Fruit fly (Drosophila melanogaster) whole organism, embryonic: Measurements from ENCODE around the gene eIF4A.

Experiments
- C15 ChIP-seq: fragments of 200-800 bp; sonication (Bioruptor generic); IDR thresholded peaks from 3 replicates; pipeline ENCODE4 v1.3.6; 2022; ENCODE audit warnings: missing biosample characterization, missing genetic modification characterization
- CG10209 ChIP-seq: fragments of 200-800 bp; sonication (Bioruptor generic); optimal IDR thresholded peaks from 3 replicates; lab custom pipeline; 2017; ENCODE audit warnings: missing biosample characterization, mild to moderate bottlenecking, missing genetic modification characterization, missing genetic modification reagents
- CG11247 ChIP-seq: fragments of 200-800 bp; sonication (Bioruptor generic); IDR thresholded peaks from 2 replicates; pipeline ENCODE4 v1.3.6; 2022; ENCODE audit warnings: missing biosample characterization, missing genetic modification characterization
- CG12299 ChIP-seq: fragments of 200-800 bp; sonication (Bioruptor generic); optimal IDR thresholded peaks from 2 replicates; lab custom pipeline; 2018; ENCODE audit warnings: missing biosample characterization, mild to moderate bottlenecking, missing genetic modification characterization
- CG1233 ChIP-seq: fragments of 200-800 bp; sonication (Bioruptor generic); optimal IDR thresholded peaks from 4 replicates; lab custom pipeline; 2018; ENCODE audit warnings: missing biosample characterization, mild to moderate bottlenecking, missing genetic modification characterization
- CG12659 ChIP-seq: fragments of 200-800 bp; sonication (Bioruptor generic); optimal IDR thresholded peaks from 3 replicates; lab custom pipeline; 2017; ENCODE audit warnings: mild to moderate bottlenecking, missing biosample characterization, missing genetic modification reagents, missing genetic modification characterization
- CG13424 ChIP-seq: fragments of 200-800 bp; sonication (Bioruptor generic); optimal IDR thresholded peaks from 2 replicates; lab custom pipeline; 2019; ENCODE audit warnings: missing biosample characterization, mild to moderate bottlenecking, missing genetic modification characterization, moderate library complexity
- CG13775 ChIP-seq: fragments of 200-800 bp; sonication (Bioruptor generic); optimal IDR thresholded peaks from 3 replicates; lab custom pipeline; 2017; ENCODE audit warnings: missing biosample characterization, mild to moderate bottlenecking, missing genetic modification characterization
- CG14050 ChIP-seq: fragments of 200-800 bp; sonication (Bioruptor generic); IDR thresholded peaks from 3 replicates; pipeline ENCODE4 v1.3.6; 2022; ENCODE audit warnings: missing biosample characterization, missing genetic modification characterization
- CG14441 ChIP-seq: fragments of 200-800 bp; sonication (Bioruptor generic); IDR thresholded peaks from 2 replicates; pipeline ENCODE4 v1.3.6; 2022; ENCODE audit warnings: missing biosample characterization, missing genetic modification characterization
- CG14965 ChIP-seq: fragments of 200-800 bp; sonication (Bioruptor generic); optimal IDR thresholded peaks from 2 replicates; lab custom pipeline; 2016; ENCODE audit warnings: missing biosample characterization, missing genetic modification characterization, borderline replicate concordance
- CG15073 ChIP-seq: fragments of 200-800 bp; sonication (Bioruptor generic); optimal IDR thresholded peaks from 2 replicates; lab custom pipeline; 2016; ENCODE audit warnings: missing biosample characterization, missing genetic modification characterization
- CG16779 ChIP-seq: fragments of 200-800 bp; sonication (Bioruptor generic); IDR thresholded peaks from 2 replicates; pipeline ENCODE4 v1.3.6; 2022; ENCODE audit warnings: missing biosample characterization, missing genetic modification characterization
- CG16815 ChIP-seq: fragments of 200-800 bp; sonication (Bioruptor generic); optimal IDR thresholded peaks from 3 replicates; lab custom pipeline; 2017; ENCODE audit warnings: missing biosample characterization, mild to moderate bottlenecking, missing genetic modification characterization
- CG17802 ChIP-seq: fragments of 200-800 bp; sonication (Bioruptor generic); optimal IDR thresholded peaks from 2 replicates; lab custom pipeline; 2018; ENCODE audit warnings: missing biosample characterization, mild to moderate bottlenecking, missing genetic modification characterization, moderate library complexity
- CG18619 ChIP-seq: fragments of 200-800 bp; sonication (Bioruptor generic); optimal IDR thresholded peaks from 3 replicates; lab custom pipeline; 2017; ENCODE audit warnings: missing biosample characterization, mild to moderate bottlenecking, missing genetic modification characterization
- CG2120 ChIP-seq: fragments of 200-800 bp; sonication (Bioruptor generic); optimal IDR thresholded peaks from 3 replicates; lab custom pipeline; 2016; ENCODE audit warnings: missing biosample characterization, missing genetic modification characterization
- CG4404 ChIP-seq: fragments of 200-800 bp; sonication (Bioruptor generic); IDR thresholded peaks from 2 replicates; pipeline ENCODE4 v1.3.6; 2022; ENCODE audit warnings: missing biosample characterization, missing genetic modification characterization
- CG4617 ChIP-seq: fragments of 200-800 bp; sonication (Bioruptor generic); optimal IDR thresholded peaks from 3 replicates; lab custom pipeline; 2016; ENCODE audit warnings: missing biosample characterization, missing genetic modification characterization, borderline replicate concordance
- CG6791 ChIP-seq: fragments of 200-800 bp; sonication (Bioruptor generic); IDR thresholded peaks from 3 replicates; pipeline ENCODE4 v1.3.6; 2022; ENCODE audit warnings: missing biosample characterization, missing genetic modification characterization; ENCODE audit not compliant: partially characterized antibody
- CG7271 ChIP-seq: fragments of 200-800 bp; sonication (Bioruptor generic); optimal IDR thresholded peaks from 2 replicates; lab custom pipeline; 2018; ENCODE audit warnings: missing biosample characterization, mild to moderate bottlenecking, missing genetic modification characterization, moderate library complexity
- CG7786 ChIP-seq: fragments of 200-800 bp; sonication (Bioruptor generic); optimal IDR thresholded peaks from 2 replicates; lab custom pipeline; 2016; ENCODE audit warnings: missing biosample characterization, missing genetic modification characterization
- CG8944 ChIP-seq: fragments of 200-800 bp; sonication (Bioruptor generic); optimal IDR thresholded peaks from 3 replicates; lab custom pipeline; 2016; ENCODE audit warnings: missing biosample characterization, missing genetic modification characterization
- CG9437 ChIP-seq: fragments of 200-800 bp; sonication (Bioruptor generic); optimal IDR thresholded peaks from 2 replicates; lab custom pipeline; 2018; ENCODE audit warnings: missing biosample characterization, mild to moderate bottlenecking, missing genetic modification characterization
- CkIIα-i1 ChIP-seq: fragments of 200-800 bp; sonication (Bioruptor generic); IDR thresholded peaks from 2 replicates; pipeline ENCODE4 v1.3.6; 2022; ENCODE audit warnings: missing biosample characterization, missing genetic modification characterization
- Fer1 ChIP-seq: fragments of 200-800 bp; sonication (Bioruptor generic); optimal IDR thresholded peaks from 2 replicates; lab custom pipeline; 2017; ENCODE audit warnings: missing biosample characterization, mild to moderate bottlenecking, missing genetic modification characterization
- Lpt ChIP-seq: fragments of >200 bp; optimal IDR thresholded peaks from 2 replicates; lab custom pipeline; 2018; ENCODE audit warnings: missing biosample characterization, missing genetic modification characterization
- MBD-R2 ChIP-seq: fragments of 200-800 bp; sonication (Bioruptor generic); IDR thresholded peaks from 2 replicates; pipeline ENCODE4 v1.3.6; 2022; ENCODE audit warnings: missing biosample characterization, missing genetic modification characterization
- MESR4 ChIP-seq: fragments of 200-800 bp; sonication (Bioruptor generic); optimal IDR thresholded peaks from 2 replicates; lab custom pipeline; 2018; ENCODE audit warnings: missing biosample characterization, mild to moderate bottlenecking, missing genetic modification characterization, moderate library complexity
- Myb ChIP-seq: fragments of 200-800 bp; sonication (Bioruptor generic); optimal IDR thresholded peaks from 2 replicates; lab custom pipeline; 2016; ENCODE audit warnings: missing biosample characterization, missing genetic modification characterization
- Spps ChIP-seq: fragments of 200-800 bp; sonication (Bioruptor generic); optimal IDR thresholded peaks from 2 replicates; lab custom pipeline; 2018; ENCODE audit warnings: missing biosample characterization, mild to moderate bottlenecking, missing genetic modification characterization
- Sry-δ ChIP-seq: fragments of 200-800 bp; sonication (Bioruptor generic); optimal IDR thresholded peaks from 2 replicates; lab custom pipeline; 2016; ENCODE audit warnings: missing biosample characterization, missing genetic modification characterization
- Stat92E ChIP-seq, 3 experiments: fragments of >200 bp in 2 of 3; fragments of 200-800 bp in 1 of 3; sonication (Bioruptor generic) in 1 of 3; optimal IDR thresholded peaks; 2 replicates each; lab custom pipeline; 2017 to 2019; ENCODE audit warnings: missing biosample characterization in 3 of 3, missing genetic modification characterization in 3 of 3, mild to moderate bottlenecking in 1 of 3, moderate library complexity in 1 of 3
- chm ChIP-seq: fragments of 200-800 bp; sonication (Bioruptor generic); IDR thresholded peaks from 2 replicates; pipeline ENCODE4 v1.3.6; 2022; ENCODE audit warnings: missing biosample characterization, missing genetic modification characterization
- ewg ChIP-seq: fragments of 200-800 bp; sonication (Bioruptor generic); optimal IDR thresholded peaks from 3 replicates; lab custom pipeline; 2017; ENCODE audit warnings: mild to moderate bottlenecking, missing biosample characterization, missing genetic modification reagents, missing genetic modification characterization
- gsb ChIP-seq: fragments of 200-800 bp; sonication (Bioruptor generic); IDR thresholded peaks from 2 replicates; pipeline ENCODE4 v1.3.6; 2022; ENCODE audit warnings: missing biosample characterization, missing genetic modification characterization
- hbn ChIP-seq: fragments of 200-800 bp; sonication (Bioruptor generic); IDR thresholded peaks from 2 replicates; pipeline ENCODE4 v1.3.6; 2022; ENCODE audit warnings: missing biosample characterization, missing genetic modification characterization; ENCODE audit not compliant: partially characterized antibody
- inv ChIP-seq: fragments of 200-800 bp; sonication (Bioruptor generic); IDR thresholded peaks from 2 replicates; pipeline ENCODE4 v1.3.6; 2022; ENCODE audit warnings: missing biosample characterization, missing genetic modification characterization; ENCODE audit not compliant: partially characterized antibody
- mld ChIP-seq: fragments of 200-800 bp; sonication (Bioruptor generic); IDR thresholded peaks from 3 replicates; pipeline ENCODE4 v1.3.6; 2022; ENCODE audit warnings: missing biosample characterization, missing genetic modification characterization; ENCODE audit not compliant: partially characterized antibody
- otp ChIP-seq: fragments of 200-800 bp; sonication (Bioruptor generic); IDR thresholded peaks from 3 replicates; pipeline ENCODE4, ENCODE4 v1.3.6; 2022; ENCODE audit warnings: missing biosample characterization, missing genetic modification characterization
- pan ChIP-seq, 4 experiments: fragments of >200 bp in 3 of 4; fragments of 200-800 bp in 1 of 4; sonication (Bioruptor generic) in 1 of 4; optimal IDR thresholded peaks in 3 of 4; IDR thresholded peaks in 1 of 4; 2 replicates each; pipeline versions ENCODE4 v1.3.6 to Lab custom; 2017 to 2022; ENCODE audit warnings: missing biosample characterization in 2 of 4, missing genetic modification characterization in 2 of 4, mixed read lengths in 1 of 4
- repo ChIP-seq: fragments of 200-800 bp; sonication (Bioruptor generic); optimal IDR thresholded peaks from 2 replicates; lab custom pipeline; 2016; ENCODE audit warnings: missing biosample characterization, missing genetic modification characterization
- sd ChIP-seq: fragments of 200-800 bp; sonication (Bioruptor generic); optimal IDR thresholded peaks from 3 replicates; lab custom pipeline; 2018; ENCODE audit warnings: missing biosample characterization, mild to moderate bottlenecking, missing genetic modification characterization, moderate library complexity
- sisA ChIP-seq: fragments of 200-800 bp; sonication (Bioruptor generic); IDR thresholded peaks from 2 replicates; pipeline ENCODE4 v1.3.6; 2022; ENCODE audit warnings: missing biosample characterization, missing genetic modification characterization
- stwl ChIP-seq: fragments of 200-800 bp; sonication (Bioruptor generic); optimal IDR thresholded peaks from 3 replicates; lab custom pipeline; 2018; ENCODE audit warnings: missing biosample characterization, mild to moderate bottlenecking, missing genetic modification characterization, moderate library complexity
- tx ChIP-seq: fragments of 200-800 bp; sonication (Bioruptor generic); optimal IDR thresholded peaks from 2 replicates; lab custom pipeline; 2016; ENCODE audit warnings: missing biosample characterization, missing genetic modification characterization
- wdn ChIP-seq: fragments of 200-800 bp; sonication (Bioruptor generic); IDR thresholded peaks from 2 replicates; pipeline ENCODE4 v1.3.6; 2022; ENCODE audit warnings: missing biosample characterization, missing genetic modification characterization
- zf30C ChIP-seq: fragments of 200-800 bp; sonication (Bioruptor generic); optimal IDR thresholded peaks from 3 replicates; lab custom pipeline; 2018; ENCODE audit warnings: missing biosample characterization, mild to moderate bottlenecking, missing genetic modification characterization

Gene eIF4A

dm6 chr2L:5948775-5949526 lies 32.6 kb upstream of the eIF4A start, which contains the start of gene CG9044 (continued):
- peak; percentile 69 for TF ChIP-seq CG13775 (GFP tag; lab: Kevin White, UChicago)
- peak; percentile 89 for TF ChIP-seq mld (GFP tag; lab: Robert Waterston, UW)
- no peak for TF ChIP-seq CkIIα-i1 (GFP tag; lab: Robert Waterston, UW)
- no peak for TF ChIP-seq CG16779 (GFP tag; lab: Robert Waterston, UW)
- no peak for TF ChIP-seq chm
- no peak for TF ChIP-seq Lpt (GFP tag; lab: Kevin White, UChicago)
- no peak for TF ChIP-seq Fer1 (GFP tag; lab: Kevin White, UChicago)
- no peak for TF ChIP-seq otp (GFP tag; lab: Robert Waterston, UW)
- TF ChIP-seq Myb (GFP tag; lab: Kevin White, UChicago) = peak; percentile 59
- peak; percentile 91 for TF ChIP-seq inv
- TF ChIP-seq Sry-δ (GFP tag; lab: Kevin White, UChicago) = peak; percentile 96
- no peak for TF ChIP-seq sd (tag; lab: Kevin White, UChicago)
- TF ChIP-seq C15 (GFP tag; lab: Robert Waterston, UW) = no peak
- TF ChIP-seq CG11247 (GFP tag; lab: Robert Waterston, UW) = 0 out of 2 replicates have a peak, but pooled peaks have one; percentile 43
- peak; percentile 61 for TF ChIP-seq CG8944 (GFP tag; lab: Kevin White, UChicago)
- no peak for TF ChIP-seq Spps
- TF ChIP-seq CG2120 (GFP tag; lab: Kevin White, UChicago) = peak; percentile 83
- peak; percentile 54 for TF ChIP-seq CG18619 (GFP tag; lab: Kevin White, UChicago)
- TF ChIP-seq CG15073 (GFP tag; lab: Kevin White, UChicago) = no peak
- TF ChIP-seq CG6791 (GFP tag; lab: Robert Waterston, UW) = peak; percentile 88
- peak; percentile 39 for TF ChIP-seq tx
- TF ChIP-seq CG14965 (GFP tag; lab: Kevin White, UChicago) = no peak
- TF ChIP-seq MBD-R2 (GFP tag; lab: Robert Waterston, UW) = peak; percentile 75
- TF ChIP-seq CG4404 (GFP tag; lab: Robert Waterston, UW) = peak; percentile 45; the same call in 1 of the 2 replicates
- TF ChIP-seq MESR4 = no peak
- peak; percentile 54 for TF ChIP-seq CG9437 (GFP tag; lab: Kevin White, UChicago)
- peak; percentile 86 for TF ChIP-seq hbn
- no peak for TF ChIP-seq CG14050 (GFP tag; lab: Robert Waterston, UW)
- peak; percentile 75 for TF ChIP-seq CG4617 (GFP tag; lab: Kevin White, UChicago)
- TF ChIP-seq Stat92E (GFP tag; optimal IDR thresholded peaks at IDR 0.05; lab: Kevin White, UChicago) = peak in 1 of 3 experiments; percentile 41
- no peak for TF ChIP-seq gsb (GFP tag; lab: Robert Waterston, UW)
- TF ChIP-seq CG1233 (GFP tag; lab: Kevin White, UChicago) = peak; percentile 39
- peak; percentile 3 for TF ChIP-seq CG10209 (GFP tag; lab: Kevin White, UChicago)
- TF ChIP-seq CG12659 = peak; percentile 79
- 0 out of 2 replicates have a peak, but pooled peaks have one; percentile 24 for TF ChIP-seq CG14441 (GFP tag; lab: Robert Waterston, UW)
- TF ChIP-seq repo (GFP tag; lab: Kevin White, UChicago) = peak; percentile 10
- peak; percentile 20 for TF ChIP-seq stwl (tag; lab: Kevin White, UChicago)
- no peak for TF ChIP-seq pan (optimal IDR thresholded peaks at IDR 0.05; lab: Kevin White, UChicago)
- no peak for TF ChIP-seq pan (GFP tag; optimal IDR thresholded peaks at IDR 0.05 in 1 of 2, IDR thresholded peaks at IDR 0.05 in 1 of 2)
- TF ChIP-seq ewg = peak; percentile 63
- TF ChIP-seq CG7271 (tag; lab: Kevin White, UChicago) = no peak
- peak; percentile 21 for TF ChIP-seq CG16815 (GFP tag; lab: Kevin White, UChicago)
- no peak for TF ChIP-seq zf30C (GFP tag; lab: Kevin White, UChicago)
- TF ChIP-seq CG7786 (GFP tag; lab: Kevin White, UChicago) = peak; percentile 57
- peak; percentile 19 for TF ChIP-seq CG12299 (tag; lab: Kevin White, UChicago)
- peak; percentile 11; the same call in 1 of the 2 replicates for TF ChIP-seq wdn (GFP tag; lab: Robert Waterston, UW)
- peak; percentile 52 for TF ChIP-seq sisA (GFP tag; lab: Robert Waterston, UW)
- TF ChIP-seq CG13424 = peak; percentile 57
- peak; percentile 27 for TF ChIP-seq CG17802
